Fruit fly (Drosophila melanogaster) whole organism, embryonic: ENCODE measurements around the gene Crg-1.

Source experiments
- Bteb2 ChIP-seq: fragments of 200-800 bp; sonication (Bioruptor generic); optimal IDR thresholded peaks from 2 replicates; lab custom pipeline; 2016; ENCODE audit warnings: missing biosample characterization, missing genetic modification characterization
- CG11504 ChIP-seq: fragments of 200-800 bp; sonication (Bioruptor generic); optimal IDR thresholded peaks from 3 replicates; lab custom pipeline; 2019; ENCODE audit warnings: missing biosample characterization, mild to moderate bottlenecking, missing genetic modification characterization, moderate library complexity
- CG11696 ChIP-seq: fragments of 200-800 bp; sonication (Bioruptor generic); IDR thresholded peaks from 2 replicates; pipeline ENCODE4 v1.3.6; 2022; ENCODE audit warnings: missing biosample characterization, missing genetic modification characterization
- CG13287 ChIP-seq: fragments of 200-800 bp; sonication (Bioruptor generic); IDR thresholded peaks from 2 replicates; pipeline ENCODE4 v1.3.6; 2022; ENCODE audit warnings: missing biosample characterization, missing genetic modification characterization; ENCODE audit not compliant: partially characterized antibody
- CG14710 ChIP-seq: fragments of 200-800 bp; sonication (Bioruptor generic); optimal IDR thresholded peaks from 3 replicates; lab custom pipeline; 2019; ENCODE audit warnings: missing biosample characterization, mild to moderate bottlenecking, missing genetic modification characterization, moderate library complexity
- CG15073 ChIP-seq: fragments of 200-800 bp; sonication (Bioruptor generic); optimal IDR thresholded peaks from 2 replicates; lab custom pipeline; 2016; ENCODE audit warnings: missing biosample characterization, missing genetic modification characterization
- CG15479 ChIP-seq: fragments of 200-800 bp; sonication (Bioruptor generic); optimal IDR thresholded peaks from 3 replicates; lab custom pipeline; 2019; ENCODE audit warnings: missing biosample characterization, mild to moderate bottlenecking, missing genetic modification characterization, moderate library complexity
- CG1602 ChIP-seq: fragments of 200-800 bp; sonication (Bioruptor generic); optimal IDR thresholded peaks from 3 replicates; lab custom pipeline; 2016; ENCODE audit warnings: missing biosample characterization, missing genetic modification characterization
- CG1603 ChIP-seq: fragments of 200-800 bp; sonication (Bioruptor generic); optimal IDR thresholded peaks from 2 replicates; lab custom pipeline; 2019; ENCODE audit warnings: missing biosample characterization, mild to moderate bottlenecking, missing genetic modification characterization, moderate library complexity
- CG17829 ChIP-seq: fragments of 200-800 bp; optimal IDR thresholded peaks from 2 replicates; lab custom pipeline; 2019; ENCODE audit warnings: missing biosample characterization, mild to moderate bottlenecking, missing genetic modification characterization, moderate library complexity
- CG2199 ChIP-seq: fragments of 200-800 bp; sonication (Bioruptor generic); IDR thresholded peaks from 3 replicates; pipeline ENCODE4 v1.3.6; 2022; ENCODE audit warnings: missing biosample characterization, missing genetic modification characterization
- CG2889 ChIP-seq: fragments of 200-800 bp; sonication (Bioruptor generic); IDR thresholded peaks from 3 replicates; pipeline ENCODE4 v1.3.6; 2022; ENCODE audit warnings: missing biosample characterization, missing genetic modification characterization
- CG30431 ChIP-seq: fragments of 200-800 bp; sonication (Bioruptor generic); optimal IDR thresholded peaks from 2 replicates; lab custom pipeline; 2017; ENCODE audit warnings: missing biosample characterization, missing genetic modification characterization
- CG31365 ChIP-seq: fragments of 200-800 bp; sonication (Bioruptor generic); optimal IDR thresholded peaks from 2 replicates; lab custom pipeline; 2018; ENCODE audit warnings: missing biosample characterization, mild to moderate bottlenecking, missing genetic modification characterization
- CG42726 ChIP-seq: fragments of 200-800 bp; sonication (Bioruptor generic); IDR thresholded peaks from 2 replicates; pipeline ENCODE4 v1.3.6; 2022; ENCODE audit warnings: missing biosample characterization, missing genetic modification characterization; ENCODE audit not compliant: partially characterized antibody
- CG6254 ChIP-seq: fragments of 200-800 bp; sonication (Bioruptor generic); optimal IDR thresholded peaks from 3 replicates; lab custom pipeline; 2017; ENCODE audit warnings: mild to moderate bottlenecking, missing biosample characterization, missing genetic modification reagents, missing genetic modification characterization
- CG7928 ChIP-seq: fragments of 200-800 bp; sonication (Bioruptor generic); optimal IDR thresholded peaks from 2 replicates; lab custom pipeline; 2017; ENCODE audit warnings: missing biosample characterization, mild to moderate bottlenecking, missing genetic modification characterization
- CG8281 ChIP-seq: fragments of 200-800 bp; sonication (Bioruptor generic); optimal IDR thresholded peaks from 2 replicates; lab custom pipeline; 2018; ENCODE audit warnings: missing biosample characterization, mild to moderate bottlenecking, missing genetic modification characterization, moderate library complexity
- Camta ChIP-seq: fragments of 200-800 bp; sonication (Bioruptor generic); optimal IDR thresholded peaks from 2 replicates; lab custom pipeline; 2016; ENCODE audit warnings: missing biosample characterization, missing genetic modification characterization
- D ChIP-seq, 2 experiments: fragments of 200-800 bp in 1 of 2; fragments of >200 bp in 1 of 2; sonication (Bioruptor generic) in 1 of 2; optimal IDR thresholded peaks; 2 replicates in 1 of 2; 3 replicates in 1 of 2; lab custom pipeline; 2017; ENCODE audit warnings: mild to moderate bottlenecking in 1 of 2, missing biosample characterization in 1 of 2, missing genetic modification characterization in 1 of 2, missing genetic modification reagents in 1 of 2
- D19A ChIP-seq: fragments of 200-800 bp; optimal IDR thresholded peaks from 3 replicates; lab custom pipeline; 2019; ENCODE audit warnings: missing biosample characterization, mild to moderate bottlenecking, missing genetic modification characterization, moderate library complexity
- Eip74EF ChIP-seq, 2 experiments: fragments of 200-800 bp in 1 of 2; fragments of >200 bp in 1 of 2; sonication (Bioruptor generic) in 1 of 2; optimal IDR thresholded peaks; 2 replicates each; lab custom pipeline; 2017 to 2019; ENCODE audit warnings: missing biosample characterization in 2 of 2, missing genetic modification characterization in 2 of 2, mild to moderate bottlenecking in 1 of 2, moderate library complexity in 1 of 2
- Gug ChIP-seq: fragments of 200-800 bp; sonication (Bioruptor generic); IDR thresholded peaks from 4 replicates; pipeline ENCODE4 v1.3.6; 2022; ENCODE audit warnings: missing biosample characterization, missing genetic modification characterization
- H2.0 ChIP-seq: fragments of 200-800 bp; sonication (Bioruptor generic); IDR thresholded peaks from 2 replicates; pipeline ENCODE4 v1.3.6; 2022; ENCODE audit warnings: missing biosample characterization, missing genetic modification characterization
- Hmr ChIP-seq: fragments of 200-800 bp; sonication (Bioruptor generic); optimal IDR thresholded peaks from 3 replicates; lab custom pipeline; 2017; ENCODE audit warnings: mild to moderate bottlenecking, missing biosample characterization, missing genetic modification reagents, missing genetic modification characterization
- Lpt ChIP-seq: fragments of >200 bp; optimal IDR thresholded peaks from 2 replicates; lab custom pipeline; 2018; ENCODE audit warnings: missing biosample characterization, missing genetic modification characterization
- Nf-YA ChIP-seq: fragments of 200-800 bp; sonication (Bioruptor generic); IDR thresholded peaks from 2 replicates; pipeline ENCODE4 v1.3.6; 2022; ENCODE audit warnings: missing biosample characterization, missing genetic modification characterization
- Ptx1 ChIP-seq: fragments of 200-800 bp; sonication (Bioruptor generic); IDR thresholded peaks from 2 replicates; pipeline ENCODE4 v1.3.6; 2022; ENCODE audit warnings: missing biosample characterization, missing genetic modification characterization
- Sox102F ChIP-seq: fragments of 200-800 bp; sonication (Bioruptor generic); optimal IDR thresholded peaks from 2 replicates; lab custom pipeline; 2018; ENCODE audit warnings: missing biosample characterization, mild to moderate bottlenecking, missing genetic modification characterization, moderate library complexity
- Sry-β ChIP-seq: fragments of 200-800 bp; sonication (Bioruptor generic); optimal IDR thresholded peaks from 2 replicates; lab custom pipeline; 2018; ENCODE audit warnings: missing biosample characterization, mild to moderate bottlenecking, missing genetic modification characterization, moderate library complexity
- TFAM ChIP-seq: fragments of 200-800 bp; sonication (Bioruptor generic); optimal IDR thresholded peaks from 2 replicates; lab custom pipeline; 2017; ENCODE audit warnings: missing biosample characterization, missing genetic modification characterization, inconsistent platforms
- Tbp ChIP-seq: fragments of >200 bp; optimal IDR thresholded peaks from 2 replicates; lab custom pipeline; 2018; ENCODE audit warnings: missing biosample characterization, missing genetic modification characterization
- Trl ChIP-seq, 3 experiments: fragments of >200 bp in 2 of 3; fragments of 200-800 bp in 1 of 3; sonication (Bioruptor generic) in 1 of 3; optimal IDR thresholded peaks; 2 replicates in 1 of 3; 3 replicates in 2 of 3; lab custom pipeline; 2016 to 2017; ENCODE audit warnings: missing biosample characterization in 1 of 3, missing genetic modification characterization in 1 of 3
- btn ChIP-seq: fragments of 200-800 bp; sonication (Bioruptor generic); optimal IDR thresholded peaks from 2 replicates; lab custom pipeline; 2016; ENCODE audit warnings: missing biosample characterization, missing genetic modification characterization
- cas ChIP-seq: fragments of 200-800 bp; sonication (Bioruptor generic); IDR thresholded peaks from 2 replicates; pipeline ENCODE4 v1.3.6; 2022; ENCODE audit warnings: missing biosample characterization, missing genetic modification characterization
- dmrt11E ChIP-seq: fragments of 200-800 bp; sonication (Bioruptor generic); optimal IDR thresholded peaks from 3 replicates; lab custom pipeline; 2018; ENCODE audit warnings: missing biosample characterization, mild to moderate bottlenecking, missing genetic modification characterization, moderate library complexity
- dpn ChIP-seq, 2 experiments: fragments of 200-800 bp; sonication (Bioruptor generic); optimal IDR thresholded peaks; 3 replicates each; lab custom pipeline; 2016; ENCODE audit warnings: missing biosample characterization in 2 of 2, missing genetic modification characterization in 2 of 2
- exex ChIP-seq: fragments of 200-800 bp; sonication (Bioruptor generic); optimal IDR thresholded peaks from 4 replicates; lab custom pipeline; 2018; ENCODE audit warnings: missing biosample characterization, mild to moderate bottlenecking, missing genetic modification characterization, moderate library complexity
- fd3F ChIP-seq: fragments of 200-800 bp; sonication (Bioruptor generic); optimal IDR thresholded peaks from 2 replicates; lab custom pipeline; 2018; ENCODE audit warnings: missing biosample characterization, mild to moderate bottlenecking, missing genetic modification characterization, moderate library complexity
- fru ChIP-seq: fragments of >200 bp; optimal IDR thresholded peaks from 2 replicates; lab custom pipeline; 2017
- grn ChIP-seq: fragments of 200-800 bp; sonication (Bioruptor generic); optimal IDR thresholded peaks from 3 replicates; lab custom pipeline; 2017; ENCODE audit warnings: missing biosample characterization, missing genetic modification characterization
- gsb ChIP-seq: fragments of 200-800 bp; sonication (Bioruptor generic); IDR thresholded peaks from 2 replicates; pipeline ENCODE4 v1.3.6; 2022; ENCODE audit warnings: missing biosample characterization, missing genetic modification characterization
- hth ChIP-seq: fragments of >200 bp; optimal IDR thresholded peaks from 2 replicates; lab custom pipeline; 2017; ENCODE audit warnings: inconsistent platforms
- lov ChIP-seq, 2 experiments: fragments of 200-800 bp in 1 of 2; fragments of >200 bp in 1 of 2; sonication (Bioruptor generic) in 1 of 2; IDR thresholded peaks in 1 of 2; optimal IDR thresholded peaks in 1 of 2; 2 replicates in 1 of 2; 3 replicates in 1 of 2; pipeline versions ENCODE4 v1.3.6 to Lab custom; 2017 to 2022; ENCODE audit warnings: missing biosample characterization in 1 of 2, missing genetic modification characterization in 1 of 2
- nom ChIP-seq: fragments of 200-800 bp; sonication (Bioruptor generic); optimal IDR thresholded peaks from 2 replicates; lab custom pipeline; 2017; ENCODE audit warnings: missing biosample characterization, missing genetic modification characterization, mild to moderate bottlenecking, moderate library complexity, missing genetic modification reagents
- onecut ChIP-seq: fragments of 200-800 bp; sonication (Bioruptor generic); IDR thresholded peaks from 2 replicates; pipeline ENCODE4 v1.3.6; 2022; ENCODE audit warnings: missing biosample characterization, missing genetic modification characterization
- salm ChIP-seq: fragments of 200-800 bp; sonication (Bioruptor generic); optimal IDR thresholded peaks from 2 replicates; lab custom pipeline; 2018; ENCODE audit warnings: missing biosample characterization, mild to moderate bottlenecking, missing genetic modification characterization
- schlank ChIP-seq: fragments of 200-800 bp; sonication (Bioruptor generic); optimal IDR thresholded peaks from 2 replicates; lab custom pipeline; 2018; ENCODE audit warnings: missing biosample characterization, mild to moderate bottlenecking, missing genetic modification characterization
- sisA ChIP-seq: fragments of 200-800 bp; sonication (Bioruptor generic); IDR thresholded peaks from 2 replicates; pipeline ENCODE4 v1.3.6; 2022; ENCODE audit warnings: missing biosample characterization, missing genetic modification characterization

Crg-1 gene

DNA sequence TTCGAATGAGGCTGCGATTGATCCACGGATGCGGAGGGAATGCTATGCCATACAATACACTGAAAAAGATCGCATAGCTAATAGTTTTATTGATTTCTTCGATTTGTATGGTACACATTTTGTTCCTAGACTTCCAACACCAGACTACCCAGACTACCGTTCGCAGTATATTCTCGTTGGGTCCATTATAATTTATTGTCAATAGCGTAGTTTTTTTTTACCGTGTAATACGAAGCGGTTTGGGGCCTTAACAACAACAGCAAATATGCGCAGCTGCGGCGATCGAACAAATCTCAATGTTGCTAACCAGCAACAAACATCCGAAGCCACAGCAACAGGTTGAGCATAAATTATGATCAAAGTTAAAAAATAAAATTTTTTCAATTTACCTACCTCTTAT, 45.6 kb downstream of the Crg-1 start (continued):
- TF ChIP-seq CG17829 (tag; lab: Kevin White, UChicago), result peak; percentile 69
- TF ChIP-seq hth, result no peak
- peak; percentile 80 for TF ChIP-seq H2.0 (GFP tag; lab: Robert Waterston, UW)
- TF ChIP-seq salm (tag; lab: Kevin White, UChicago), result peak; percentile 71
- TF ChIP-seq Nf-YA (GFP tag; lab: Robert Waterston, UW), result 0 out of 2 replicates have a peak, but pooled peaks have one; percentile 40
- TF ChIP-seq CG2889 (GFP tag; lab: Robert Waterston, UW), result 0 out of 3 replicates have a peak, but pooled peaks have one; percentile 19
- TF ChIP-seq CG13287 (GFP tag; lab: Robert Waterston, UW), result no peak
- TF ChIP-seq fru (lab: Kevin White, UChicago), result no peak
- peak; percentile 82 for TF ChIP-seq Sox102F
- peak; percentile 63 for TF ChIP-seq D19A
- no peak for TF ChIP-seq CG15479 (GFP tag; lab: Kevin White, UChicago)
- TF ChIP-seq dmrt11E (tag; lab: Kevin White, UChicago), result peak; percentile 77
- TF ChIP-seq Sry-β (GFP tag; lab: Kevin White, UChicago), result peak; percentile 4
- peak; percentile 87 for TF ChIP-seq CG11504 (tag; lab: Kevin White, UChicago)
- TF ChIP-seq CG6254 (GFP tag; lab: Kevin White, UChicago), result peak; percentile 48
- peak; percentile 74 for TF ChIP-seq Bteb2 (GFP tag; lab: Kevin White, UChicago)
- no peak for TF ChIP-seq CG7928 (GFP tag; lab: Kevin White, UChicago)
- peak; percentile 50 for TF ChIP-seq CG8281 (tag; lab: Kevin White, UChicago)
- peak; percentile 80 for TF ChIP-seq Ptx1
- TF ChIP-seq grn (GFP tag; lab: Kevin White, UChicago), result peak; percentile 5
- peak; percentile 68 for TF ChIP-seq CG1602 (GFP tag; lab: Kevin White, UChicago)
- no peak for TF ChIP-seq CG42726 (GFP tag; lab: Robert Waterston, UW)
- TF ChIP-seq Tbp (GFP tag; lab: Kevin White, UChicago), result no peak
- no peak; the same call in 2 of the 3 replicates for TF ChIP-seq CG2199 (GFP tag; lab: Robert Waterston, UW)
- peak; percentile 58 for TF ChIP-seq Camta (GFP tag; lab: Kevin White, UChicago)
- TF ChIP-seq btn (GFP tag; lab: Kevin White, UChicago), result peak; percentile 64
- no peak for TF ChIP-seq TFAM
- TF ChIP-seq lov (optimal IDR thresholded peaks at IDR 0.05; lab: Kevin White, UChicago), result no peak
- peak; percentile 70; the same call in 2 of the 3 replicates for TF ChIP-seq lov (GFP tag; IDR thresholded peaks at IDR 0.05; lab: Robert Waterston, UW)
- peak; percentile 80 for TF ChIP-seq CG1603
- TF ChIP-seq cas, result peak; percentile 52; the same call in 1 of the 2 replicates
- no peak for TF ChIP-seq Lpt (GFP tag; lab: Kevin White, UChicago)
- TF ChIP-seq Hmr (GFP tag; lab: Kevin White, UChicago), result peak; percentile 67
- TF ChIP-seq dpn (GFP tag; optimal IDR thresholded peaks at IDR 0.05; lab: Kevin White, UChicago), result peak; percentile 69 to 81
- TF ChIP-seq Gug (GFP tag; lab: Robert Waterston, UW), result peak; percentile 66
- peak; percentile 22 for TF ChIP-seq exex (tag; lab: Kevin White, UChicago)
- no peak for TF ChIP-seq Trl (optimal IDR thresholded peaks at IDR 0.05; lab: Kevin White, UChicago)
- peak; percentile 67 for TF ChIP-seq Trl (GFP tag; optimal IDR thresholded peaks at IDR 0.05; lab: Kevin White, UChicago)
- TF ChIP-seq onecut (GFP tag; lab: Robert Waterston, UW), result peak; percentile 78
- peak; percentile 22 for TF ChIP-seq schlank (tag; lab: Kevin White, UChicago)
- TF ChIP-seq sisA (GFP tag; lab: Robert Waterston, UW), result peak; percentile 83
- TF ChIP-seq fd3F (GFP tag; lab: Kevin White, UChicago), result peak; percentile 70
- TF ChIP-seq nom (GFP tag; lab: Kevin White, UChicago), result peak; percentile 12
- TF ChIP-seq CG31365 (tag; lab: Kevin White, UChicago), result peak; percentile 59
- TF ChIP-seq D (optimal IDR thresholded peaks at IDR 0.05; lab: Kevin White, UChicago), result no peak
- peak; percentile 67 for TF ChIP-seq D (GFP tag; optimal IDR thresholded peaks at IDR 0.05; lab: Kevin White, UChicago)
- TF ChIP-seq CG14710 (tag; lab: Kevin White, UChicago), result peak; percentile 73
- TF ChIP-seq CG11696 (GFP tag; lab: Robert Waterston, UW), result peak; percentile 66; the same call in 1 of the 2 replicates
- peak; percentile 63 for TF ChIP-seq gsb (GFP tag; lab: Robert Waterston, UW)
- TF ChIP-seq CG30431 (GFP tag; lab: Kevin White, UChicago), result peak; percentile 54
- no peak for TF ChIP-seq CG15073 (GFP tag; lab: Kevin White, UChicago)
- TF ChIP-seq Eip74EF (GFP tag; optimal IDR thresholded peaks at IDR 0.05; lab: Kevin White, UChicago), result peak in 1 of 2 experiments; percentile 72
